Fruit fly (Drosophila melanogaster): Measurements from ENCODE around the gene dock.

- TF ChIP-seq CG34367 (tag; optimal IDR thresholded peaks at IDR 0.05) (no peak), CG9948 (tag; optimal IDR thresholded peaks at IDR 0.05) (no peak), Pif1B (GFP tag; optimal IDR thresholded peaks at IDR 0.05) (no peak), gl (tag; optimal IDR thresholded peaks at IDR 0.05) (no peak), D1 (tag; optimal IDR thresholded peaks at IDR 0.05) (no peak), CG15710 (tag; optimal IDR thresholded peaks at IDR 0.05) (no peak), CG12605 (GFP tag; IDR thresholded peaks at IDR 0.05) (no peak), CG8159 (tag; optimal IDR thresholded peaks at IDR 0.05) (no peak), Pif1A (GFP tag; optimal IDR thresholded peaks at IDR 0.05) (no peak), Ets98B (GFP tag; IDR thresholded peaks at IDR 0.05) (no peak)
Observed at dm6 chr2L:817850-818249, 7.9 kb upstream of the dock start, which contains the start of gene CG15880.

Measured in whole organism, pupa.